Worm (Caenorhabditis elegans) whole organism, mixed stage, embryonic: ENCODE data around the gene Y48A6C.4.
"Not testable (repeated sequence)": the region's sequence is repeated elsewhere in the genome, so short reads cannot be mapped to it uniquely, and the experiment has no call there.

Source experiments
- blmp-1 ChIP-seq: fragments of 150-350 bp; optimal IDR thresholded peaks from 2 replicates; lab custom pipeline; 2014; ENCODE audit warnings: missing biosample characterization, missing genetic modification characterization
- ceh-83 ChIP-seq: fragments of 200-800 bp; sonication (Bioruptor generic); optimal IDR thresholded peaks from 2 replicates; lab custom pipeline; 2018; ENCODE audit warnings: mild to moderate bottlenecking, missing genetic modification characterization, missing compliant biosample characterization
- elt-1 ChIP-seq: sonication (generic microtip); optimal IDR thresholded peaks from 2 replicates; lab custom pipeline; 2017; ENCODE audit warnings: missing genetic modification characterization, mild to moderate bottlenecking, missing compliant biosample characterization, antibody characterized with exemption, moderate library complexity, borderline replicate concordance; ENCODE audit not compliant: insufficient read depth
- elt-3 ChIP-seq: fragments of 150-350 bp; optimal IDR thresholded peaks from 2 replicates; lab custom pipeline; 2014; ENCODE audit warnings: missing biosample characterization, missing genetic modification characterization
- lsy-2 ChIP-seq: fragments of 150-350 bp; optimal IDR thresholded peaks from 2 replicates; lab custom pipeline; 2014; ENCODE audit warnings: missing biosample characterization, missing genetic modification characterization
- nhr-76 ChIP-seq: sonication (generic microtip); optimal IDR thresholded peaks from 2 replicates; lab custom pipeline; 2017; ENCODE audit warnings: missing biosample characterization, missing genetic modification characterization
- pha-4 ChIP-seq: fragments of 150-350 bp; optimal IDR thresholded peaks from 2 replicates; lab custom pipeline; 2018; ENCODE audit warnings: missing biosample characterization, missing genetic modification reagents, missing genetic modification characterization
- tbx-8 ChIP-seq: fragments of 200-800 bp; sonication (Bioruptor generic); optimal IDR thresholded peaks from 2 replicates; lab custom pipeline; 2018; ENCODE audit warnings: mild to moderate bottlenecking, missing genetic modification characterization, moderate library complexity, missing compliant biosample characterization
- unc-62 ChIP-seq: fragments of 150-350 bp; optimal IDR thresholded peaks from 2 replicates; lab custom pipeline; 2014; ENCODE audit warnings: missing biosample characterization, missing genetic modification reagents, missing genetic modification characterization
- ztf-11 ChIP-seq: fragments of 150-350 bp; optimal IDR thresholded peaks from 2 replicates; lab custom pipeline; 2014; ENCODE audit warnings: missing biosample characterization, missing genetic modification characterization

- TF ChIP-seq tbx-8 (GFP tag; lab: Kevin White, UChicago); nhr-76 (tag; lab: Kevin White, UChicago); lsy-2 (tag; lab: Kevin White, UChicago); ceh-83 (GFP tag; lab: Kevin White, UChicago); elt-1; pha-4 (tag; lab: Kevin White, UChicago); ztf-11 (tag; lab: Kevin White, UChicago); elt-3 (tag; lab: Kevin White, UChicago); unc-62; blmp-1: not testable (repeated sequence)
Observed at ce11 chrIII:11131475-11131874, 11.9 kb downstream of the Y48A6C.4 start, which contains the start of gene pha-1.
